Fruit fly (Drosophila melanogaster) whole organism, pupa: ENCODE results near the gene Gem2.

ENCODE experiments used
- CG13204 ChIP-seq: fragments of 200-800 bp; sonication (Bioruptor generic); optimal IDR thresholded peaks from 2 replicates; lab custom pipeline; 2018; ENCODE audit warnings: missing biosample characterization, mild to moderate bottlenecking, missing genetic modification characterization, moderate library complexity
- CG15710 ChIP-seq: fragments of 200-800 bp; sonication (Bioruptor generic); optimal IDR thresholded peaks from 2 replicates; lab custom pipeline; 2018; ENCODE audit warnings: missing biosample characterization, mild to moderate bottlenecking, missing genetic modification characterization, moderate library complexity
- CG17806 ChIP-seq: fragments of 200-800 bp; sonication (Bioruptor generic); optimal IDR thresholded peaks from 2 replicates; lab custom pipeline; 2018; ENCODE audit warnings: missing biosample characterization, mild to moderate bottlenecking, missing genetic modification characterization, moderate library complexity
- CG32121 ChIP-seq: fragments of 200-800 bp; sonication (Bioruptor generic); IDR thresholded peaks from 2 replicates; pipeline ENCODE4 v1.3.6; 2022; ENCODE audit warnings: missing biosample characterization, missing genetic modification characterization
- CG4496 ChIP-seq: fragments of 200-800 bp; sonication (Bioruptor generic); IDR thresholded peaks from 3 replicates; pipeline ENCODE4 v1.3.6; 2022; ENCODE audit warnings: missing biosample characterization, missing genetic modification characterization
- CG9948 ChIP-seq: fragments of 200-800 bp; sonication (Bioruptor generic); optimal IDR thresholded peaks from 2 replicates; lab custom pipeline; 2018; ENCODE audit warnings: missing biosample characterization, mild to moderate bottlenecking, missing genetic modification characterization, moderate library complexity
- EcR ChIP-seq: fragments of 200-800 bp; sonication (Bioruptor generic); optimal IDR thresholded peaks from 3 replicates; lab custom pipeline; 2019; ENCODE audit warnings: missing biosample characterization, missing genetic modification characterization, mild to moderate bottlenecking, moderate library complexity, missing genetic modification reagents
- Ets98B ChIP-seq: fragments of 200-800 bp; sonication (Bioruptor generic); IDR thresholded peaks from 2 replicates; pipeline ENCODE4 v1.3.6; 2022; ENCODE audit warnings: missing biosample characterization, missing genetic modification characterization
- Pif1A ChIP-seq: fragments of 200-800 bp; sonication (Bioruptor generic); optimal IDR thresholded peaks from 3 replicates; lab custom pipeline; 2016; ENCODE audit warnings: missing biosample characterization, missing genetic modification characterization
- Snoo ChIP-seq: fragments of 200-800 bp; sonication (Bioruptor generic); optimal IDR thresholded peaks from 3 replicates; lab custom pipeline; 2017; ENCODE audit warnings: missing biosample characterization, mild to moderate bottlenecking, missing genetic modification characterization, inconsistent platforms

Gene Gem2

DNA sequence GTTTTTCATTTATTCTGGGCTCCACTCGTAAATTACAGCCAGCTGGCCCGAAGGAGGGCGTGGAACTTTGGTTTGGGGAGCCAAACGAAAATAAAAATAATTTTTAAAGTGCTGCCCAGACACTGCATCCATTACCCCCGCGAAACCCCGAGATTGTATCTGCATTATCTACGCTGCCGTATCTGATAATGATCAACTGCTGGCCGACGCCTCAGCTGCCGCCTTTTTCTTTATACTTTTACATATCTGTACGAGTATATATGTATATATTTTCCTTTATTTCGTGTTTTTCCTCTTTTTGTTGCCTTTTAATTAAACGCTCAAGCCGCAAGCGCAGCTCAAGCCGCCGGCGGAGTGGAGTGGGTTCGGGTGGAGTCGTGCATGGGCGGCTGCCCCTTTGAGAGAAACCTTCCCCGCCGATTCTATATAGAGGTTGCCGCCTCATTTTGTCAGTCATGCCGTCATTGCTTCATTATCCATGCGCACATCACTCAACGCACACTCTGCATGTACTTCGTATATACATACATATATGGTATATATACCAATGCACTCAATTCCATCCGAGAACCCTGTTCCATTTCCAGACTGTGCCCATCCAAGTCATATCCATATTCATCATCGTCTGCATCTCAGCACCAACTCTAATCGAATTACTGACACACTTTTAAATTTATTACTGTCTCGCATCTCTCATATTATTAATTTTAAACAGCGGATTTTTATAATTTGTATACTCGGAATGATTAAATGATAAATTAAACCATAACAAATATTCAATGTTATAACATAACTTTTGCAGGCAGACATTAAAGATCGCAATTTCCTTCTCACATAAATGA lies 50.3 kb downstream of the Gem2 start:
- no peak for TF ChIP-seq Snoo (tag; lab: Kevin White, UChicago)
- no peak for TF ChIP-seq CG15710 (tag; lab: Kevin White, UChicago)
- peak; percentile 9 for TF ChIP-seq EcR
- no peak for TF ChIP-seq CG17806
- no peak for TF ChIP-seq Ets98B (GFP tag; lab: Robert Waterston, UW)
- TF ChIP-seq CG13204: peak; percentile 60
- TF ChIP-seq Pif1A (GFP tag; lab: Kevin White, UChicago): no peak
- no peak for TF ChIP-seq CG32121 (GFP tag; lab: Robert Waterston, UW)
- no peak for TF ChIP-seq CG4496 (GFP tag; lab: Robert Waterston, UW)
- TF ChIP-seq CG9948 (tag; lab: Kevin White, UChicago): no peak
- TF ChIP-seq, all 21 proteins: peak for 2
